Worm (Caenorhabditis elegans): ENCODE results near the gene trmt-10A.
"Not testable (repeated sequence)": the region's sequence is repeated elsewhere in the genome, so short reads cannot be mapped to it uniquely, and the experiment has no call there.

The trmt-10A gene

DNA sequence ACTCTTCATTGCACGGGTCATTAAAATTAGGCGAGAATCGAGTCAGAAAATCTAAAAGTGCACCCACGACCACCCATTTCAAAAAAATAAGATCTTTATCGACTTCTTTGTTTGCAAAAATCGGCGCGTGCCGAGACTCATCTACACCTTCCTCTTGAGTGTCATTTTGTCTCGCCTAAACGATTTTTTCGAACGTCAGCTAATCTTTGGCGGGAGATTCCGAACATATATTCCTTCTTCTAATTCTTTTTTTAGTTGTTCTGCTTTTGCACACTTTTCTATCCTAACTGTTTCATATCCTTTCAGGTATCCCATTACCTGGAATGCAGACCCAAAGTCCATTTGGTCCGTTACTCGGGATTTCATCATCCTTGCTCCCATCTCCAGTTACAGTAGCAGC lies 15.8 kb downstream of the trmt-10A start, which contains the start of gene bed-3:
Gene bed-3, plus strand, starts transcription at position 301 of the 400 bp plus-strand sequence.
- no peak for TF ChIP-seq unc-62 (GFP tag; optimal IDR thresholded peaks at IDR 0.05)

DNA sequence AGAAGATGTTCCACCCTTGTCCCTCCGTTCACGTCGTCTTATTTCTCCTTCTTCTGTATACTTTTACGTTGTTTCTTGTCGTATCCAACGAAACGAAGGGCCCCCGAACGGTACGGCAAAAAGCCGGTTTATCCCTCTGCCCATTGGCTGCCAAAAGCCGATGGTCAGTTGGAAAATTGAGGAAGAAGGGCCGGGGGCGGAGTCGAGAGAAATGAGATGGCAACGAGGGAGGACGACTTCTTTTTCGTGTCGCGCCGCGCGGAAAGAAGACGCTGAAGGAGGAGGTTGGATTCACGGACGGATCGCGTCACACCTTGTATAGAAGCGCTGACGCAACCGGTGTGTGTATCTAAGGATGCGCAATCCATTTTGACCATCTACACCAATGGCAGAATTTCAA lies 16.9 kb downstream of the trmt-10A start:
- no peak for TF ChIP-seq unc-62 (GFP tag; optimal IDR thresholded peaks at IDR 0.05)

DNA sequence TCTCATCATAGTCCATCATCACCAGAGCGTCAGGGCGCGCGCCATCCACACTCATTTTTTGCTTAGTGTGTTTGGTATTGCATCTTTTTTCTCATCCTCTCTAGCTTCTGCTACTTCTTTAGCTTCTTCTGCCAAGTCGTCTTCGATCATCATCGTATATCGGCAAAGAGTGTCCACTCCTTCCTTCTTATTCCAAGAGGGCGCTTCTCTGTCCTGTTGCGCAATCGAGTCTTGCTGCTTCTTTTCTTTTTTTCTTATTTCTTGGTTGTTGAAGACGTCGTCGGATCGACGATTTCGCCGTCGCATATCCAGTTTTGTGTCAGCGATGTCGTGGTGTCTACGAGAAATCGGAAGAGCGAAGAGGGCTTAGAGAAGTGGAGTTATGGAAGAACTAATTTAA lies 18.9 kb downstream of the trmt-10A start:
- TF ChIP-seq unc-62 (GFP tag; optimal IDR thresholded peaks at IDR 0.05) = no peak

DNA sequence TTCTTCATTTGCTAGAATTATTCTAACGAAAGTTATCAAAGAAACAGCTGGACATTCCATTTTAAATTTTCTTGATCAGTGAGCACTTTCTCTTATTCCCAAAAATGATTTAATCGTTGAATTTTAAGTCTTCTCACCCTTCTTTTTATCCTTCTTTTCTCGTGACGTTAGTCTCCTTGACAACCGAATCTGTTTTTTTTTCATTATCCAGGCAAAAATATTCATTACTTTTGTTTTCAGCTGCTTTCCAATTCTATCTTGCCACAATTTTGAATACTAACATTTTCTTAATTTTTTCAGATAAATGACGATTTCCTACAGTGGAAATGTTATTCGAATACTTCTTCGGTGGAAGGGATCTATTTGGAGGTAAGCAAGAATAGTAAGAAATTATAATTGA lies 28.4 kb downstream of the trmt-10A start, which contains the start of gene best-13:
Gene best-13, plus strand, starts transcription at position 301 of the 400 bp plus-strand sequence.
- TF ChIP-seq unc-62 (GFP tag; optimal IDR thresholded peaks at IDR 0.05) = no peak

DNA sequence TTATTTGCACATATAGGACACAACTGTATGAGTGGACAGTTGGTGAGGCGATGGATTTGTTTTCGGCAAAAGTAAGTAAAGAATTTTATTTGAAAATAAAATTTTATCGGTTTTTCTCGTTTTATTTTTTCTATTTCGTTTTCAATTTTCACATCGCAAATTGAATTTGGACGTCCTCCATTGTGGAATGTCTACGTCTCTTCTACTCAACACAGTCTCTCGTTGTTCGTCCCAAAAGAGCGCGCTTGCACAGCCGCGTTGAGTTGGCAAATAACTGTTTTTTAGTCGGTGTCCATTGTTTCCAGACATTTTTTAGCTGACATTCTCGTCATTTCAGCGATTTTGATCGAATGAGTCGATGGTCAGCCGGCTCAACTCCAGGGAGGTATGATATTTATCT lies 32.8 kb downstream of the trmt-10A start:
- TF ChIP-seq unc-62 (GFP tag; optimal IDR thresholded peaks at IDR 0.05) = no peak

DNA sequence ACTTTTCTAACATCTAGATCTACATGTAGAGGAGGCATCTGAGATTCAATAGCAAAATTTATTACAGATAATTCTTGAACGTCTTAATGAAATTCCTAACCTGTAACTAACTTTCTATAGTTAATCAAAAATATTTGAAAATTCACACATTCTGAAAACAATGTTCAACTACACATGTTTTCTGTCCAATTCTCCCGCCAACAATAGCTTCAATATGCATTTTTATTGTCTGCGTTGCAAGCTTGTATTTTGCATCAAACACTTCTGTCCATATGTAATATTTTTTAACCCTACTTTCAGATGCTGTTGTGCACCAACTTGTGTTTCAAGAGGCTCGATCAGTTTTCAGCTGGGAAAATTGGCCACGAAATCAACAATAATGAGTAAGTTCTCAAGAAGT lies 33.3 kb downstream of the trmt-10A start, which contains the start of gene tbc-3:
Gene tbc-3, plus strand, starts transcription at position 301 of the 400 bp plus-strand sequence.
- no peak for TF ChIP-seq unc-62 (GFP tag; optimal IDR thresholded peaks at IDR 0.05)

DNA sequence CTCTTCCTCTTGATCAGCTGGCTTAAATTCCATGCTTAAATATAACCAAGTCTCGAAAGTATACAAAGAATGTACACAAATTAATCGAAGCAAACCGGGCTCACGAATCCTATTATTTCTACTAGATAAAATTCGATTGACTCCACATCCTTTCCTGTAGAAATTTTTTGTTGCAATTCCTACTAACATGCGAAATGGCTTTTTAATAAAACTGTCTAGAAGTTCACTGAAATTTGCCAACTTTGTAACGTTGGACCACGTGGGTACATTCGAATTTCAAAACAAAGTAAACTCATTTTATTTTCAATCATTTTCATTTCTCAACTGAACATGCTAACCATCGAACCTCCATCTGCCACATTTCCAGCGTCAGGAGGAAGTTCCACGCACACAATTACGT lies 36.9 kb downstream of the trmt-10A start, which contains the start of gene ssp-32:
Gene ssp-32, plus strand, starts transcription at position 301 of the 400 bp plus-strand sequence.
- no peak for TF ChIP-seq unc-62 (GFP tag; optimal IDR thresholded peaks at IDR 0.05)

DNA sequence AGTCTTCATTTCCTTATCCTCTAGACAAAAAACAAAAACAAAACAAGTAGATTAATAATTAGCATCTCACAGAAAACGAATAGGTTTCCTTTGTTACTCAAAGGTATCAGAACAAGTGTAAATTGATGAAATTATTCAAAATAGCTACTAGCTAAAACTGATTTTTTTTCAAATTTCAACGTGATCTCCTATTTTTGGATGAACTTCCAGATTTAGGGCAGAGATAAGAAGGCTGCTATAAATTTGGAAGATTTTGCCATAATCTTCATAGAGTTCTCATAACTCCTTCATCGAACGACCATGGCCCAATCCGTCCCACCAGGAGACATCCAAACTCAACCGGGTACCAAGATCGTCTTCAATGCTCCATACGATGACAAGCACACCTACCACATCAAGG lies 37.7 kb downstream of the trmt-10A start, which contains the start of gene msp-77:
Gene msp-77, plus strand, starts transcription at position 301 of the 400 bp plus-strand sequence.
- TF ChIP-seq unc-62 (GFP tag; optimal IDR thresholded peaks at IDR 0.05) = not testable (repeated sequence)

DNA sequence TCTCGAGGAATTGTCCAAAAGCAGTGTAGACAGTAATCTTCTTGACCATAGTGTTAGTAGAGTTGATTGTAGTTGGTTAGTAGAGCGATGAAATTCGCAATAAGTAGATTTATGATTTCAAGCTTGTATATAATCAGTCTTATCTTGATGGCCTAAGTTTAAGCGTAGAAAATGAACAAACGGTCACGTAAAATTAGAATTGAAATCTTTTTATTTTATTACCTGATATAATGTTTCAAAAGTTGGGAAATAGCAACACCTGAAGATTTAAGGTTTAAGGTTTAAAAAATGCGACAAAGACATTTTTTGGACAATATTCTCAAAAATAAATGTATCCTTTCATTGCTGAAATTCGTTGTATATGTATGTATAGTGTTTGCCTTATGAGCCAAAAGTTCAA lies 38.4 kb downstream of the trmt-10A start, which contains the start of gene sss-1:
Gene sss-1, minus strand, starts transcription at position 101 of the 400 bp plus-strand sequence.
- TF ChIP-seq unc-62 (GFP tag; optimal IDR thresholded peaks at IDR 0.05) = not testable (repeated sequence)

DNA sequence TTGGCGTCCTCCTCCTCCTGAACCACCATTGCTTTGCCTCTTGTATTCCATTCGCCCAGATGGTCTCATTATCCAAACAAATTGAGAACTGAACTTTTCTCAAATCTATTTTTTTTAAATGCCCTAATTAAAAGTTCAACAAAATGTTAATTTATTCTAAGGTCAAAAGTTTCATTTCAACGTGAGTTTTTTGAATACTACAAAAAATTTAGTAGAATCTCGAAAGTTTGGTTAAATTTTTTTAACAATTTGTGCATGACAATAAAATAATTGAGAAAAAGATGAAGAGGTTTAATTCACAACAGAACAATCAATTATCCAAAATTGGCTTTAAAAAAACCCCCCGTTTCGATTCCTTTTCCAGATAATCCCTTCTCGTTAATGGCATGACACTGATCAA lies 40.1 kb downstream of the trmt-10A start, which contains the start of gene F32B6.4:
Gene F32B6.4, minus strand, starts transcription at position 101 of the 400 bp plus-strand sequence.
- TF ChIP-seq unc-62 (GFP tag; optimal IDR thresholded peaks at IDR 0.05) = no peak

DNA sequence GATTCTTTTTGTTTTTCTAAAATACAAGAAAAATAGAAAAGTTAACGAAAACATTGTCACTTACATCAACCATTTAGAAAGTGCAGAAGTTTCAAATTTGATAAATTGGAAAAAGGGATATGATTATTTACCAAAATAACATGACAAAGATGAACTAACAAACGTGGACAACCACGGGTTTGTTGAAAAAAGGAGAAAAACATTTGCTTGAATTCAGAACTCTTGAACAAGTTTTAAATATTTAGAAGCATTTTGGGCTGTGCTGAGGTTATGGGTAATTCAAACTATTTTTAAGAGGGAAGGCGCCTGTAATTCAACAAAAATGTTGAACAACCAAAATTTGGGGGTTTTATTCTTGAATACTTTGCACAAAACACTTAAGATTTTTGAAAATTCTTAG lies 42.2 kb downstream of the trmt-10A start, which contains the start of gene ttbk-3:
Gene ttbk-3, minus strand, starts transcription at position 101 of the 400 bp plus-strand sequence.
- TF ChIP-seq unc-62 (GFP tag; optimal IDR thresholded peaks at IDR 0.05) = no peak

DNA sequence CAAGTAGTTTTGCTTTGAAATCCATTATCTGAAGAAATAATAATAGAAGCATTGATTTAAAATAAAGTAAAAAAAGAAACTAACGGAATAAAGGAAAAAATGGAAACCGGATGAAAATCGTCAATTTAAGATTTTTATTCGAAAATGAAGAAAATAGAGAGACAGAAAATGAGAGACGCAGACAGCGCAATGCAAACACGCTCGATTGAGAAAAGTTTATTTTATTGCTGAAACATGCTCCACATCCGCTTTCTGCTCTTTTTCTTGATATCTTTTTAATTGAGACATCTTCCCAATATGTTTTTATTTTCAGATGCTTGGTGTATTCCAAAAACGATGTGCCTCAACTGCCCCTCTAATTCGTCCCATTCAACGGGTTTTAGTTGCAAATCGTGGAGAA lies 47.8 kb downstream of the trmt-10A start, which contains the start of the genes prp-18 and mccc-1:
Gene prp-18, minus strand, starts transcription at position 127 of the 400 bp plus-strand sequence.
Gene mccc-1, plus strand, starts transcription at position 314 of the 400 bp plus-strand sequence.
- no peak for TF ChIP-seq unc-62 (GFP tag; optimal IDR thresholded peaks at IDR 0.05)
